Fruit fly (Drosophila melanogaster) whole organism, wandering third instar larva: ENCODE measurements around the gene CG4020.

Experiments
- jim ChIP-seq: fragments of 175-275, 200-325 bp; sonication (Bioruptor generic); optimal IDR thresholded peaks from 2 replicates; lab custom pipeline; 2016; ENCODE audit warnings: missing biosample characterization, mild to moderate bottlenecking, missing genetic modification characterization
- pan ChIP-seq: fragments of >200 bp; optimal IDR thresholded peaks from 2 replicates; lab custom pipeline; 2017

DNA sequence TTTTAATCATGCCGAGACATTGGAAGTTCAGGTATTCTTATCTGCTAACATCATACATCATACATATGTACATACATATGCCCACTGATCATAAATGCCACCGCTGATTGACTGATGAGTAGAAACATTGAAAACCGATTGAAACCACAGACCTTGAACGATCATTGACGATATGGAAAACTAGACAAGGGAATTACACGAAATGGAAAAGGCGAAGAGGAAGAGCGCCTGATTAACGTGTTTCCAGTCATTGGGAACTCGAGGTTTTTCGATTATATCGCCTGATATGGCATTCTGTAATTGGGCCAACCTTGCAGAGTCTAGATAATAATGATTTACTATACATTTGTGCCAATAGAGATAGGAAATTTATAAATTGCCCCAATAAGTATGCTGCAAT, 20.7 kb upstream of the CG4020 start:
- TF ChIP-seq pan (lab: Kevin White, UChicago), result no peak
- no peak for TF ChIP-seq jim
